Worm (Caenorhabditis elegans) whole organism, L1 larva: ENCODE results near the gene W02A2.9.
A peak's percentile ranks its signal among the peaks of the same experiment; 100 is the strongest.

Experiments used
- C04F5.9 ChIP-seq: sonication (generic microtip); optimal IDR thresholded peaks from 2 replicates; lab custom pipeline; 2016; ENCODE audit warnings: missing genetic modification characterization, missing compliant biosample characterization
- C16A3.4 ChIP-seq: fragments of 150-350 bp; optimal IDR thresholded peaks from 2 replicates; lab custom pipeline; 2014; ENCODE audit warnings: missing biosample characterization, missing genetic modification characterization
- F16B12.6 ChIP-seq: fragments of 150-350 bp; optimal IDR thresholded peaks from 2 replicates; lab custom pipeline; 2014; ENCODE audit warnings: missing biosample characterization, missing genetic modification characterization
- Y116A8C.19 ChIP-seq: sonication (generic microtip); optimal IDR thresholded peaks from 2 replicates; lab custom pipeline; 2016; ENCODE audit warnings: missing compliant biosample characterization, missing genetic modification characterization, borderline replicate concordance
- alr-1 ChIP-seq: fragments of 200-800 bp; sonication (Bioruptor generic); optimal IDR thresholded peaks from 2 replicates; lab custom pipeline; 2018; ENCODE audit warnings: borderline replicate concordance, mild to moderate bottlenecking, missing genetic modification characterization, missing compliant biosample characterization
- blmp-1 ChIP-seq: fragments of 150-350 bp; optimal IDR thresholded peaks from 2 replicates; lab custom pipeline; 2014; ENCODE audit warnings: missing biosample characterization, missing genetic modification characterization
- dpl-1 ChIP-seq, 3 experiments: fragments of 150-350 bp in 2 of 3; sonication (generic microtip) in 1 of 3; optimal IDR thresholded peaks; 2 replicates each; lab custom pipeline; 2014 to 2017; ENCODE audit warnings: missing biosample characterization in 3 of 3, missing genetic modification characterization in 3 of 3, missing genetic modification reagents in 3 of 3
- dsc-1 ChIP-seq: sonication (generic microtip); optimal IDR thresholded peaks from 2 replicates; lab custom pipeline; 2016; ENCODE audit warnings: mild to moderate bottlenecking, missing genetic modification characterization, missing compliant biosample characterization
- efl-1 ChIP-seq, 4 experiments: fragments of 150-350 bp; optimal IDR thresholded peaks in 3 of 4; peaks in 1 of 4; 1 replicate in 1 of 4; 2 replicates in 3 of 4; lab custom pipeline; 2014; ENCODE audit warnings: missing biosample characterization in 2 of 4, missing genetic modification characterization in 2 of 4, missing genetic modification reagents in 2 of 4
- egl-27 ChIP-seq, 2 experiments: fragments of 150-350 bp in 1 of 2; sonication (generic microtip); optimal IDR thresholded peaks; 3 replicates each; lab custom pipeline; 2017 to 2018; ENCODE audit warnings: missing biosample characterization in 2 of 2, missing genetic modification characterization in 2 of 2, missing genetic modification reagents in 2 of 2
- elt-2 ChIP-seq: sonication (generic microtip); optimal IDR thresholded peaks from 2 replicates; lab custom pipeline; 2016; ENCODE audit warnings: missing genetic modification characterization, mild to moderate bottlenecking, inconsistent platforms, missing compliant biosample characterization, missing genetic modification reagents
- elt-3 ChIP-seq, 6 experiments: fragments of 150-350 bp in 1 of 6; sonication (generic microtip); optimal IDR thresholded peaks; 2 replicates each; lab custom pipeline; 2017 to 2018; ENCODE audit warnings: missing biosample characterization in 6 of 6, missing genetic modification characterization in 6 of 6, inconsistent platforms in 1 of 6
- fkh-4 ChIP-seq: sonication (generic microtip); optimal IDR thresholded peaks from 2 replicates; lab custom pipeline; 2016; ENCODE audit warnings: missing compliant biosample characterization, missing genetic modification characterization, borderline replicate concordance
- fkh-8 ChIP-seq: sonication (generic microtip); optimal IDR thresholded peaks from 2 replicates; lab custom pipeline; 2016; ENCODE audit warnings: mild to moderate bottlenecking, missing genetic modification characterization, missing compliant biosample characterization
- fos-1 ChIP-seq: fragments of 150-350 bp; optimal IDR thresholded peaks from 2 replicates; lab custom pipeline; 2014; ENCODE audit warnings: missing biosample characterization, missing genetic modification characterization
- hlh-17 ChIP-seq: fragments of 200-800 bp; sonication (Bioruptor generic); optimal IDR thresholded peaks from 2 replicates; lab custom pipeline; 2018; ENCODE audit warnings: missing genetic modification characterization, mild to moderate bottlenecking, missing compliant biosample characterization, moderate library complexity, borderline replicate concordance
- hpl-2 ChIP-seq: fragments of 150-350 bp; optimal IDR thresholded peaks from 2 replicates; lab custom pipeline; 2014; ENCODE audit warnings: missing biosample characterization, missing genetic modification reagents, missing genetic modification characterization
- irx-1 ChIP-seq: sonication (generic microtip); optimal IDR thresholded peaks from 2 replicates; lab custom pipeline; 2016; ENCODE audit warnings: missing genetic modification characterization, missing compliant biosample characterization
- isw-1 ChIP-seq: fragments of 200-800 bp; sonication (Bioruptor generic); IDR thresholded peaks from 2 replicates; pipeline ENCODE4 v1.3.6; 2022; ENCODE audit warnings: missing genetic modification characterization, missing compliant biosample characterization
- jun-1 ChIP-seq: fragments of 150-350 bp; optimal IDR thresholded peaks from 2 replicates; lab custom pipeline; 2014; ENCODE audit warnings: missing biosample characterization, missing genetic modification reagents, missing genetic modification characterization
- lin-13 ChIP-seq: fragments of 150-350 bp; optimal IDR thresholded peaks from 2 replicates; lab custom pipeline; 2014; ENCODE audit warnings: missing biosample characterization, missing genetic modification reagents, missing genetic modification characterization
- lin-14 ChIP-seq: fragments of 200-800 bp; sonication (Bioruptor generic); optimal IDR thresholded peaks from 2 replicates; lab custom pipeline; 2018; ENCODE audit warnings: mild to moderate bottlenecking, missing genetic modification characterization, moderate library complexity, missing compliant biosample characterization
- lin-35 ChIP-seq, 2 experiments: fragments of 150-350 bp; optimal IDR thresholded peaks; 2 replicates each; lab custom pipeline; 2014; ENCODE audit warnings: missing biosample characterization in 2 of 2, missing genetic modification characterization in 2 of 2, missing genetic modification reagents in 2 of 2
- lir-3 ChIP-seq: sonication (generic microtip); optimal IDR thresholded peaks from 2 replicates; lab custom pipeline; 2016; ENCODE audit warnings: mild to moderate bottlenecking, missing genetic modification characterization, moderate library complexity, missing compliant biosample characterization; ENCODE audit not compliant: poor library complexity
- mdl-1 ChIP-seq, 2 experiments: fragments of 150-350 bp; optimal IDR thresholded peaks; 2 replicates each; lab custom pipeline; 2014 to 2017; ENCODE audit warnings: missing biosample characterization in 2 of 2, missing genetic modification characterization in 2 of 2, inconsistent platforms in 1 of 2
- nhr-11 ChIP-seq: fragments of 150-350 bp; optimal IDR thresholded peaks from 2 replicates; lab custom pipeline; 2014; ENCODE audit warnings: missing biosample characterization, missing genetic modification characterization
- nhr-12 ChIP-seq: sonication (generic microtip); optimal IDR thresholded peaks from 2 replicates; lab custom pipeline; 2017; ENCODE audit warnings: missing biosample characterization, missing genetic modification characterization
- nhr-20 ChIP-seq: sonication (generic microtip); optimal IDR thresholded peaks from 2 replicates; lab custom pipeline; 2016; ENCODE audit warnings: mild to moderate bottlenecking, missing genetic modification characterization, missing compliant biosample characterization
- nhr-47 ChIP-seq: sonication (generic microtip); optimal IDR thresholded peaks from 2 replicates; lab custom pipeline; 2016; ENCODE audit warnings: mild to moderate bottlenecking, missing genetic modification characterization, moderate library complexity, missing compliant biosample characterization
- nhr-77 ChIP-seq: fragments of 150-350 bp; optimal IDR thresholded peaks from 2 replicates; lab custom pipeline; 2014; ENCODE audit warnings: missing biosample characterization, missing genetic modification characterization
- nhr-84 ChIP-seq: sonication (generic microtip); optimal IDR thresholded peaks from 2 replicates; lab custom pipeline; 2017; ENCODE audit warnings: missing biosample characterization, missing genetic modification characterization
- nhr-90 ChIP-seq: sonication (generic microtip); optimal IDR thresholded peaks from 2 replicates; lab custom pipeline; 2016; ENCODE audit warnings: mild to moderate bottlenecking, missing genetic modification characterization, missing compliant biosample characterization; ENCODE audit not compliant: poor library complexity
- pag-3 ChIP-seq: sonication (generic microtip); optimal IDR thresholded peaks from 2 replicates; lab custom pipeline; 2017; ENCODE audit warnings: missing genetic modification characterization, mild to moderate bottlenecking, missing compliant biosample characterization, antibody characterized with exemption, borderline replicate concordance; ENCODE audit not compliant: insufficient read depth
- sox-4 ChIP-seq: sonication (generic microtip); optimal IDR thresholded peaks from 2 replicates; lab custom pipeline; 2016; ENCODE audit warnings: missing genetic modification characterization, missing compliant biosample characterization
- sup-37 ChIP-seq: fragments of 200-800 bp; sonication (Bioruptor generic); optimal IDR thresholded peaks from 2 replicates; lab custom pipeline; 2018; ENCODE audit warnings: mild to moderate bottlenecking, missing genetic modification characterization, missing compliant biosample characterization
- swsn-7 ChIP-seq: sonication (generic microtip); optimal IDR thresholded peaks from 2 replicates; lab custom pipeline; 2016; ENCODE audit warnings: missing genetic modification characterization, missing compliant biosample characterization
- tlp-1 ChIP-seq: fragments of 150-350 bp; optimal IDR thresholded peaks from 2 replicates; lab custom pipeline; 2014; ENCODE audit warnings: missing biosample characterization, missing genetic modification characterization

The W02A2.9 gene

DNA sequence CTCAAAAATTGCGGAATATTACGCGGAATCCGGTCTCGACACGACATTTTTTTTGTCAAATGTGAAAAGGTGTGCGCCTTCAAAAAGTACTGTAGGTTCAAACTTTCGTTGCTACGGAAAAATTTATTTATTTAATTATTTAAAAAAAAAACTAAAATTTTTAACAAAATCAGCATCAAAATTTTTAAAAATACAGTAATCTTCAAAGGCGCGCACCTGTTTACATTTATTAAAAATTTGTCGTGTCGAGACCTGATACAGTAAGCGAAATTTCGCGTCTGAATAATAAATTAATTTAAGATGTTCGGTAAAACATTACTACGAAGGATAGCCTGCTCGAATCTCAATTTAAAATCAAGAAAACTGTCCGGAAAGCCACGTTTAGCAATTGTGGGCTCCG is 24.2 kb downstream of the W02A2.9 start, which contains the start of gene Y62E10A.6:
TSS of gene Y62E10A.6 (plus strand) at position 301 of the 400 bp plus-strand sequence.
- TF ChIP-seq mdl-1 (tag; optimal IDR thresholded peaks at IDR 0.05; lab: Kevin White, UChicago): no peak
- TF ChIP-seq lin-14 (GFP tag; lab: Kevin White, UChicago): no peak
- no peak for TF ChIP-seq nhr-90 (tag; lab: Kevin White, UChicago)
- TF ChIP-seq efl-1 (optimal IDR thresholded peaks at IDR 0.05; lab: Kevin White, UChicago): no peak
- TF ChIP-seq efl-1 (GFP tag; optimal IDR thresholded peaks at IDR 0.05 in 1 of 2; lab: Kevin White, UChicago): no peak
- no peak for TF ChIP-seq alr-1
- no peak for TF ChIP-seq nhr-11 (tag; lab: Kevin White, UChicago)
- TF ChIP-seq fos-1: no peak
- TF ChIP-seq swsn-7 (tag; lab: Kevin White, UChicago): no peak
- TF ChIP-seq pag-3 (tag; lab: Kevin White, UChicago): no peak
- no peak for TF ChIP-seq jun-1 (tag; lab: Kevin White, UChicago)
- no peak for TF ChIP-seq blmp-1 (tag; lab: Kevin White, UChicago)

DNA sequence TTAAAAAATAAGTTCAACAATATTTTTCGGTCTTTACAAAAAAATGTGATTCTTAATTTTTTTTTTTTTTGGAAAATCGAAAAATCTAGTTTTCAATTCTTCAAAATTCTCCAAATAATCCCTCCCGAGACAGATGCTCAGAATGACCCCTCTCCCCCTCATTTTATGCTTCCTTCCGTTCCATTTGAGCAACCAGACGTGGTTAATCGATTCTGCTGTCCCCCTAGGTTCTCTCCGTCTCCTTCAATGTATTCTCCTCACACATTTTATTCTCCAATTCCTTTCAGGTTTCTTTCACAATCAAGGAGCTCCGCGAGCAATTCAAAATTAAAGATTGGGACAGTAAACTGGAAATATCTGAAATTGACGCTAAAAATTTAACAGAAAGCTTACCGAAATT is 27.5 kb downstream of the W02A2.9 start:
- TF ChIP-seq C04F5.9: no peak
- TF ChIP-seq sox-4 (tag; lab: Kevin White, UChicago): no peak
- no peak for TF ChIP-seq nhr-20 (tag; lab: Kevin White, UChicago)
- no peak for TF ChIP-seq F16B12.6 (tag; lab: Kevin White, UChicago)
- TF ChIP-seq egl-27 (tag; optimal IDR thresholded peaks at IDR 0.05; lab: Kevin White, UChicago): no peak
- no peak for TF ChIP-seq irx-1 (tag; lab: Kevin White, UChicago)
- no peak for TF ChIP-seq sup-37 (GFP tag; lab: Kevin White, UChicago)
- no peak for TF ChIP-seq elt-2 (tag; lab: Kevin White, UChicago)
- no peak for TF ChIP-seq elt-3 (tag; optimal IDR thresholded peaks at IDR 0.05; lab: Kevin White, UChicago)
- no peak for TF ChIP-seq tlp-1 (tag; lab: Kevin White, UChicago)
- TF ChIP-seq Y116A8C.19: no peak
- no peak for TF ChIP-seq fkh-4 (tag; lab: Kevin White, UChicago)
- TF ChIP-seq lin-35 (GFP tag; optimal IDR thresholded peaks at IDR 0.05; lab: Kevin White, UChicago): no peak
- no peak for TF ChIP-seq hlh-17 (GFP tag; lab: Kevin White, UChicago)
- TF ChIP-seq nhr-12 (tag; lab: Kevin White, UChicago): no peak
- no peak for TF ChIP-seq jun-1 (tag; lab: Kevin White, UChicago)
- TF ChIP-seq dsc-1 (tag; lab: Kevin White, UChicago): no peak
- TF ChIP-seq, all 84 proteins: peak for 0

DNA sequence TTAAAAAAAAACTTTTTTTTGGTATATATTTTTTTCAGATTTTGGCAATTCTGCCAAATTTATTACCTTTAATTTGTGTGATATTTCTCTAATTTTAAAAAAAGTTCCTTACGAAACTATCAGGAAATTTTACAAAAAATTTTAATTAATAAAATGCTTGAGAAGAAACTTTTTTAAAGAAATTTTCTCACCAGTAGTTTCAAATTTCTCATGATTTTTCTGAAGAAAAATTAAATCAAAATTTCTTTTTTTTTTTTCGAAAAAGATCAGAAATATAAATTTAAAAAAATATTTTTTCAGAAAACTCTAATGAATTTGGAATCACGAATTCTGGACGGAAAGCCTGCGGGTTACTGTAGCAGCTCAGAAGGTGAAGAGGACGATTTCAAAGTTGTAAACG is 30.3 kb downstream of the W02A2.9 start, which contains the start of gene mau-8:
TSS of gene mau-8 (plus strand) at position 301 of the 400 bp plus-strand sequence.
- TF ChIP-seq irx-1 (tag; lab: Kevin White, UChicago) (no peak), lir-3 (no peak), nhr-77 (tag; lab: Kevin White, UChicago) (no peak), lin-14 (GFP tag; lab: Kevin White, UChicago) (no peak), hpl-2 (GFP tag; lab: Kevin White, UChicago) (no peak), Y116A8C.19 (no peak), fkh-8 (tag; lab: Kevin White, UChicago) (no peak), mdl-1 (tag; optimal IDR thresholded peaks at IDR 0.05; lab: Kevin White, UChicago) (no peak)

DNA sequence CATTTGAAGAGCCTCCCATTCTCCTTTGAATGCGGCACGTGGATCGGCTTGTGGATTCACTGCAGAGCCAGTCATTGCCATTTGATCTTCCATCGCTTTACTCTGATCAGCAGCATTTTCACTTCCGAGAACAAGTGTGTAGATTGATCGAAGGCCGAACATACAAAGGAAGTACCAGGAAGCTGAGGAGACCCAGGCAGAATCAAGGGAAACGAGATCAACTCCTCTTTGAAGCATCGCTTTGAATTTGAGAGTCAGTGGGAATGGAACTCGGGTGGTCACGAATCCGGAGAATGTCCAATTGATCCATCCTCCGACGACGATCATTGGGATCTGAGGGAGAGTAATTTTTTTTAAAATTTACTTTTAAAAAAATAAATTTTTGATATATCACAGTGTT is 33.0 kb downstream of the W02A2.9 start:
- no peak for TF ChIP-seq efl-1 (optimal IDR thresholded peaks at IDR 0.05; lab: Kevin White, UChicago)
- TF ChIP-seq efl-1 (GFP tag; optimal IDR thresholded peaks at IDR 0.05 in 1 of 2; lab: Kevin White, UChicago): peak in 1 of 2 experiments; percentile 58
- TF ChIP-seq nhr-84 (tag; lab: Kevin White, UChicago): no peak

- no peak for TF ChIP-seq nhr-47 (tag; lab: Kevin White, UChicago)
- no peak for TF ChIP-seq tlp-1 (tag; lab: Kevin White, UChicago)
- no peak for TF ChIP-seq lin-13 (GFP tag; lab: Kevin White, UChicago)
- TF ChIP-seq C16A3.4 (tag; lab: Kevin White, UChicago): no peak
- no peak for TF ChIP-seq dpl-1 (GFP tag; optimal IDR thresholded peaks at IDR 0.05; lab: Kevin White, UChicago)
- no peak for TF ChIP-seq fkh-4 (tag; lab: Kevin White, UChicago)
- TF ChIP-seq isw-1 (GFP tag; lab: Robert Waterston, UW): no peak
- TF ChIP-seq mdl-1 (tag; optimal IDR thresholded peaks at IDR 0.05; lab: Kevin White, UChicago): no peak
These were observed 34.4 kb downstream of the W02A2.9 start, which contains the start of gene emc-3 for ce11 chrIV:13381823-13382222. TSS of gene emc-3 (minus strand) at chrIV:13381923.
